Fruit fly (Drosophila melanogaster) whole organism: ENCODE measurements around the gene cd.

Source experiments
- CG8478 ChIP-seq: fragments of >200 bp; optimal IDR thresholded peaks from 2 replicates; lab custom pipeline; 2018; ENCODE audit warnings: inconsistent platforms
- Dll ChIP-seq: fragments of >200 bp; optimal IDR thresholded peaks from 2 replicates; lab custom pipeline; 2017
- EcR ChIP-seq, 2 experiments: fragments of >200 bp; optimal IDR thresholded peaks; 2 replicates each; lab custom pipeline; 2017; ENCODE audit warnings: missing biosample characterization in 2 of 2, missing genetic modification characterization in 2 of 2, missing genetic modification reagents in 2 of 2
- pan ChIP-seq: fragments of >200 bp; optimal IDR thresholded peaks from 2 replicates; lab custom pipeline; 2017
- usp ChIP-seq: fragments of >200 bp; optimal IDR thresholded peaks from 2 replicates; lab custom pipeline; 2017; ENCODE audit warnings: missing biosample characterization, missing genetic modification characterization, mixed read lengths

DNA sequence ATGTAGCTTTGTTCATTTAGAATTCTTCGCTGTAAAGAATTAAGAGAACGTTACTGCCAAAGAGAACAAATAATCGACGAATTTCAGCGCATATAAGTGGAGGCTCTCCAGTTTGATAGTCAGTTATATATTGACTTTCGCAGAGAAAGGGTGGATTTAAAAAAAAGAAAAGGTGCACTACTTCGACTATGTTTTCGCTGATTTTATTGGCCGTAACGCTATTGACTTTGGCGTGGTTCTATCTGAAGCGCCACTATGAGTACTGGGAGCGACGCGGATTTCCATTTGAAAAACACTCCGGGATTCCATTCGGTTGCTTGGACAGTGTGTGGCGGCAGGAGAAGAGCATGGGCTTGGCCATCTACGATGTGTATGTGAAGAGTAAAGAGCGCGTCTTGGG, 3.4 kb downstream of the cd start, which contains the start of gene Cyp6d4:
- TF ChIP-seq usp (no peak), Dll (lab: Kevin White, UChicago) (no peak), pan (lab: Kevin White, UChicago) (no peak), CG8478 (lab: Kevin White, UChicago) (no peak), EcR (GFP tag; optimal IDR thresholded peaks at IDR 0.05; lab: Kevin White, UChicago) (no peak)
